Worm (Caenorhabditis elegans) whole organism, L4 larva: ENCODE measurements around the gene ceh-86.

Experiments
- R02D3.7 ChIP-seq: fragments of 150-350 bp; sonication (generic microtip); optimal IDR thresholded peaks from 3 replicates; lab custom pipeline; 2014; ENCODE audit warnings: missing biosample characterization, missing genetic modification characterization
- T20F7.1 ChIP-seq: fragments of 200-800 bp; sonication (Bioruptor generic); optimal IDR thresholded peaks from 2 replicates; lab custom pipeline; 2018; ENCODE audit warnings: mild to moderate bottlenecking, missing genetic modification characterization, missing compliant biosample characterization
- lin-39 ChIP-seq: fragments of 150-350 bp; optimal IDR thresholded peaks from 2 replicates; lab custom pipeline; 2014; ENCODE audit warnings: missing biosample characterization, missing genetic modification reagents, missing genetic modification characterization
- madf-9 ChIP-seq: fragments of 200-800 bp; sonication (Bioruptor generic); conservative IDR thresholded peaks from 2 replicates; pipeline ENCODE4 v1.3.6; 2022; ENCODE audit warnings: missing genetic modification reagents, missing genetic modification characterization, missing compliant biosample characterization
- nhr-237 ChIP-seq: sonication (generic microtip); optimal IDR thresholded peaks from 2 replicates; lab custom pipeline; 2017; ENCODE audit warnings: missing biosample characterization, missing genetic modification characterization
- nhr-41 ChIP-seq: fragments of 200-800 bp; sonication (Bioruptor generic); IDR thresholded peaks from 2 replicates; pipeline ENCODE4 v1.3.6; 2022; ENCODE audit warnings: missing genetic modification reagents, missing genetic modification characterization, missing compliant biosample characterization
- nhr-48 ChIP-seq: sonication (generic microtip); optimal IDR thresholded peaks from 2 replicates; lab custom pipeline; 2016; ENCODE audit warnings: mild to moderate bottlenecking, missing genetic modification characterization, missing compliant biosample characterization
- snpc-4 ChIP-seq: fragments of 150-350 bp; optimal IDR thresholded peaks from 2 replicates; lab custom pipeline; 2014; ENCODE audit warnings: missing biosample characterization, missing genetic modification characterization
- unc-130 ChIP-seq: sonication (generic microtip); optimal IDR thresholded peaks from 2 replicates; lab custom pipeline; 2016; ENCODE audit warnings: missing genetic modification reagents, missing genetic modification characterization, missing compliant biosample characterization

DNA sequence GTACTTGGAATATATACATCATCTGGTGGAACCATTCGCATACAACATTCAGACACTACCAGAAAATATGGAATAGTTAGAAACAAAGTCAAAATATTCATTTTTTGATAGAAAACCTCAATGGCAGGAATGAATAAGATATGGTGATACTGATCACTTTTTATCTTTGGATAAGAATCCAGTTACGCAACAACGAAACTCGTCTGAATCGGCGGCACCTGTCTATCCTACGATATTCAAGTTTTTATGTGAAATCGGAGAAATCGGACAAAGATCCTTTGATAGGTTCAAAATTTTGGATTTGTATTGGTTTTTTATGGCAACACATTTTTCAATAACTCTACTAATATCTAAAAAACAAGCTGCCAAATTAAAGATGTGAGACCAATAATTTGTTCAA lies 33.0 kb downstream of the ceh-86 start, which contains the start of gene F16G10.14:
- TF ChIP-seq T20F7.1 = no peak
- TF ChIP-seq nhr-48 = no peak
- TF ChIP-seq nhr-237 (tag; lab: Kevin White, UChicago) = no peak
- TF ChIP-seq nhr-41 (GFP tag; lab: Robert Waterston, UW) = no peak
- no peak for TF ChIP-seq lin-39
- TF ChIP-seq snpc-4 (tag; lab: Kevin White, UChicago) = no peak
- no peak for TF ChIP-seq R02D3.7
- TF ChIP-seq madf-9 (GFP tag; lab: Robert Waterston, UW) = no peak
- TF ChIP-seq unc-130 (GFP tag; lab: Kevin White, UChicago) = no peak
